Worm (Caenorhabditis elegans): Measurements from ENCODE around the gene K07C11.8.

K07C11.8 gene

DNA sequence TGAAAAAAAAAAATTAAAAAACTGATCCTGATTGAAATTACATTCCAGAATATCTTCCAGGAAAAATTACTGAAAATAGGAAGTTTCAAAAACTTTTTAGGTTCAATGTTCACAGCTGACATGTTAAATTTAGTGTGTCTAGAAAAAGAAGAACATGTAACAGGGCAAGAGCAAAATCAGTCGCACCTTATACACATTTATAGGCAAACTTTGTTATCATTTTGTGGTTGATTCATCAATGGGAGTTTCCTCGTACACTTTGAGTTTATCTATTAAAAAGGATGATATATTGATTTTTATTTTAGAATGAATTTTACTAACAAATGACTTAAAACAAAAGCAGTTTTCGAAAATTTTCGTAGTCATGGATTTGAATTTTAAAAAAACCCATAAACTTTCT, 25.5 kb upstream of the K07C11.8 start:
- TF ChIP-seq elt-2 (tag; optimal IDR thresholded peaks at IDR 0.05) (peak; percentile 45), unc-30 (tag; optimal IDR thresholded peaks at IDR 0.05) (no peak)

DNA sequence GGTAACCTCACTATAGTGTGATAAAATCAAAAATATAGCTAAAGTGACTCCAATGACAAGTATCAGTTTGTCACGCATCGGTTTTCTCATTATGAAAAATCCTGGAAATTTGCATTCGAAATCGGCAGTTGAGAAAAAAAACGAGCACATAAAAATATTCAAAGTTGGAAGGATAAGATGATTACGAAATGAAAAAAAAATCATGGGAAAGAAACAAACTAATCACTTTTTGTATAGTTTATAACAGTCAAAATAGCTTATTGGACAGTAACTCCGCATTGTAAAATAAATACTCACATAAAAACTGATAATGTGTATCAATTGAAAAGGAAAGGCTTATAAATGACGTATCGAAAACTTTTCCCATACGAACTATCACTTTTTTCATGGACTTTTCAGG, 25.1 kb upstream of the K07C11.8 start, which contains the start of gene C16D9.4:
Gene C16D9.4, minus strand, starts transcription at position 101 of the 400 bp plus-strand sequence.
- no peak for TF ChIP-seq ceh-82 (tag; optimal IDR thresholded peaks at IDR 0.05)

- no peak for TF ChIP-seq lir-3 (tag; optimal IDR thresholded peaks at IDR 0.05; ENCODE audit: poor library complexity)
- no peak for TF ChIP-seq blmp-1 (tag; optimal IDR thresholded peaks at IDR 0.05)
- TF ChIP-seq fkh-8 (tag; optimal IDR thresholded peaks at IDR 0.05), result no peak
- TF ChIP-seq ztf-11 (tag; optimal IDR thresholded peaks at IDR 0.05), result no peak
- no peak for TF ChIP-seq egl-27 (tag; optimal IDR thresholded peaks at IDR 0.05)
- TF ChIP-seq tbx-2 (tag; optimal IDR thresholded peaks at IDR 0.05), result no peak
- TF ChIP-seq hlh-17 (GFP tag; optimal IDR thresholded peaks at IDR 0.05; ENCODE audit: borderline replicate concordance), result no peak
- no peak for TF ChIP-seq ceh-82 (tag; optimal IDR thresholded peaks at IDR 0.05)
- TF ChIP-seq unc-130 (tag; optimal IDR thresholded peaks at IDR 0.05), result no peak
- TF ChIP-seq efl-1 (optimal IDR thresholded peaks at IDR 0.05), result no peak
- no peak for TF ChIP-seq efl-1 (GFP tag; optimal IDR thresholded peaks at IDR 0.05 in 1 of 2)
Measured at ce11 chrV:8239928-8240327, 22.2 kb upstream of the K07C11.8 start, which contains the start of gene C16D9.3. TSS of gene C16D9.3 (minus strand) at chrV:8240028.

DNA sequence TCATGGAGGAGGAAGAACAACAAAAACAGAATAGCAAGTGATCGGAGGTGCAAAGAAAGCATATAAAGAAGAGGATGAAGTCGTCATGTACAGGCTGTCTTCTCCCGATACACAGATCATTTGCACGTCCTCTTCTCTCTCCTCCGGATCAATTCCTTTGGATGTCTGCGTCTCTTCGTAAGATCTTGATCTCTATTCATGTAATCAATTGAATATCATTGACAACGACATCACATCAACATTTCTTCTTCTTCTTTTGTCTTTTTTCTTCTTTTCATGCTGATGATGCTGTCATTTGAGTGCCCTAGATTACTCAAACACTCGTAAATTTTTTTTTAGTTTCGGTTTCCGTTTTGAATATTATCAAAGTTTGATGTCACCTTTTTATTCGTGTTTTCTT, 20.6 kb upstream of the K07C11.8 start, which contains the start of gene rol-3:
Gene rol-3, minus strand, starts transcription at position 120 of the 400 bp plus-strand sequence.
- TF ChIP-seq egl-27 (tag; optimal IDR thresholded peaks at IDR 0.05), result no peak
- no peak for TF ChIP-seq irx-1 (tag; optimal IDR thresholded peaks at IDR 0.05)
- no peak for TF ChIP-seq pag-3 (tag; optimal IDR thresholded peaks at IDR 0.05; ENCODE audit: borderline replicate concordance, insufficient read depth)
- no peak for TF ChIP-seq pqm-1 (tag; optimal IDR thresholded peaks at IDR 0.05)
- TF ChIP-seq fkh-10 (GFP tag; optimal IDR thresholded peaks at IDR 0.05), result no peak
- no peak for TF ChIP-seq unc-30 (tag; optimal IDR thresholded peaks at IDR 0.05)
- no peak for TF ChIP-seq nhr-28 (tag; optimal IDR thresholded peaks at IDR 0.05)
- no peak for TF ChIP-seq egl-13 (tag; optimal IDR thresholded peaks at IDR 0.05)
- TF ChIP-seq nhr-77 (tag; optimal IDR thresholded peaks at IDR 0.05), result no peak
- TF ChIP-seq nhr-76 (tag; optimal IDR thresholded peaks at IDR 0.05), result no peak
- no peak for TF ChIP-seq snpc-4 (tag; optimal IDR thresholded peaks at IDR 0.05)
- no peak for TF ChIP-seq ceh-90 (tag; optimal IDR thresholded peaks at IDR 0.05)
- no peak for TF ChIP-seq tlp-1 (tag; optimal IDR thresholded peaks at IDR 0.05)
- TF ChIP-seq C34B4.2 (tag; optimal IDR thresholded peaks at IDR 0.05), result no peak
- no peak for TF ChIP-seq ceh-88 (GFP tag; IDR thresholded peaks at IDR 0.05)
- no peak for TF ChIP-seq ama-1 (optimal IDR thresholded peaks at IDR 0.05)
- no peak for TF ChIP-seq fos-1 (tag; optimal IDR thresholded peaks at IDR 0.05)
- TF ChIP-seq ces-1 (GFP tag; optimal IDR thresholded peaks at IDR 0.05), result no peak
- no peak for TF ChIP-seq xbp-1 (tag; optimal IDR thresholded peaks at IDR 0.05)
- TF ChIP-seq nhr-11 (tag; optimal IDR thresholded peaks at IDR 0.05), result no peak
- TF ChIP-seq fkh-4 (tag; optimal IDR thresholded peaks at IDR 0.05; ENCODE audit: borderline replicate concordance), result no peak
- TF ChIP-seq unc-62 (GFP tag; optimal IDR thresholded peaks at IDR 0.05), result no peak
- no peak for TF ChIP-seq ets-5 (GFP tag; IDR thresholded peaks at IDR 0.05)
- TF ChIP-seq C16A3.4 (tag; optimal IDR thresholded peaks at IDR 0.05), result no peak
- TF ChIP-seq lin-35 (GFP tag; optimal IDR thresholded peaks at IDR 0.05), result peak in 1 of 2 experiments; percentile 23
- TF ChIP-seq jun-1 (tag; optimal IDR thresholded peaks at IDR 0.05), result no peak
- TF ChIP-seq nhr-47 (tag; optimal IDR thresholded peaks at IDR 0.05), result no peak
- TF ChIP-seq mdl-1 (tag; optimal IDR thresholded peaks at IDR 0.05), result no peak
- TF ChIP-seq hlh-4 (tag; optimal IDR thresholded peaks at IDR 0.05), result no peak
- peak in 4 of 6 experiments; percentile 15 to 63 (median 26) for TF ChIP-seq elt-3 (tag; optimal IDR thresholded peaks at IDR 0.05)
- no peak for TF ChIP-seq ceh-8 (GFP tag; optimal IDR thresholded peaks at IDR 0.05)
- no peak for TF ChIP-seq mef-2 (tag; optimal IDR thresholded peaks at IDR 0.05)
- TF ChIP-seq nhr-90 (tag; optimal IDR thresholded peaks at IDR 0.05; ENCODE audit: poor library complexity), result no peak
- no peak for TF ChIP-seq zip-4 (GFP tag; optimal IDR thresholded peaks at IDR 0.05)
- TF ChIP-seq C04F5.9 (tag; optimal IDR thresholded peaks at IDR 0.05), result no peak
- TF ChIP-seq nhr-237 (tag; optimal IDR thresholded peaks at IDR 0.05), result no peak
- no peak for TF ChIP-seq tbx-2 (tag; optimal IDR thresholded peaks at IDR 0.05)
- no peak for TF ChIP-seq alr-1 (tag; optimal IDR thresholded peaks at IDR 0.05; ENCODE audit: borderline replicate concordance)
